In the genomic region with DNA sequence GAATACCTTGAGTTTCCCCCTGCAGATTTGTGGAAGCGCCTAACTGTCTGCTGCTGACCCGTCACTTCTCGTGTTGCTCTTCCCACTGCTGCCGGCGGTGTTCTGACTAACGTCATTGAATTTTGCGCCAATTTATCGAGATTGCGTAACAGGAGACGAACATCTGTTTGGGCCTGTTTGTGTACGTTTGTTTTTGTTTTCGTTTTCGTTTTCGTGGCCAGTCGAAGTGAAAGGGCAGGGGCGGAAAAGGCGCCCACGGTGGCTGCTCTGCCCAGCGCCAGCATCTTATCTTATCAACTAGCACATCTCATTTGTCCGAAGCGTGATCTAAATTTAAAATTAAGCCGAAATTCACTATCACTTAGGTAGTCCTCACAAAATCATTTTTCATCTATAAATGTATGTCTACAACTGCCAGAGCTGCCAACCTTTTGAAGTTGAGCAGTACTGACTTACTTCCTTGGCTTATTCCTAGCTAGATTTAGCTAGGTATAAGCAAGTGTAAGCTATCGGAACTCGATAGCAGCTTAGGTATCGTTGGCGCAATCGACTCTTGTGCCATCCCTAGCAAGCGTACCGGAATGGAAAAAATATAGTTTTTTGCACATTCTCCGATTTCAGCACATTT, we compare ENCODE assay signal across 6 fruit fly cellular contexts.
TF ChIP-seq lines count a peak whose summit lies in the region.

TSS of gene Ctr9 (plus strand) at position 220 of the 628 bp plus-strand sequence.
TSS of gene Nt5a (minus strand) at position 414 of the 628 bp plus-strand sequence.

- TF ChIP-seq CTCF in S2 (optimal IDR thresholded peaks at IDR 0.05; lab: Kevin White, UChicago), result peak; percentile 31 to 47
- no peak for TF ChIP-seq CTCF in whole organism, embryonic (GFP tag; optimal IDR thresholded peaks at IDR 0.05; lab: Kevin White, UChicago)

TF ChIP-seq in whole organism, adult, 20 proteins besides CTCF, POLR2A, EP300 and RAD21 (continues in another document):
- peak; percentile 70 for TF ChIP-seq CG7101 (tag; optimal IDR thresholded peaks at IDR 0.05; lab: Kevin White, UChicago)
- TF ChIP-seq CG11617 (GFP tag; optimal IDR thresholded peaks at IDR 0.05; lab: Kevin White, UChicago), result peak; percentile 60
- no peak for TF ChIP-seq toe (GFP tag; optimal IDR thresholded peaks at IDR 0.05; lab: Kevin White, UChicago)
- no peak for TF ChIP-seq cnc (optimal IDR thresholded peaks at IDR 0.05; lab: Kevin White, UChicago)
- peak; percentile 78 for TF ChIP-seq Mnt (GFP tag; optimal IDR thresholded peaks at IDR 0.05; lab: Kevin White, UChicago)
- peak; percentile 75 for TF ChIP-seq Crg-1 (GFP tag; optimal IDR thresholded peaks at IDR 0.05; lab: Kevin White, UChicago)
- peak; percentile 12 for TF ChIP-seq pad (GFP tag; optimal IDR thresholded peaks at IDR 0.05; lab: Kevin White, UChicago)
- peak; percentile 78 for TF ChIP-seq CG14711 (tag; optimal IDR thresholded peaks at IDR 0.05; lab: Kevin White, UChicago)
- no peak for TF ChIP-seq kay (GFP tag; lab: Kevin White, UChicago; ENCODE audit: borderline replicate concordance)
- peak; percentile 59 for TF ChIP-seq bab1 (GFP tag; optimal IDR thresholded peaks at IDR 0.05; lab: Kevin White, UChicago)
- TF ChIP-seq CG5204 (GFP tag; optimal IDR thresholded peaks at IDR 0.05; lab: Kevin White, UChicago), result no peak
- peak; percentile 13 for TF ChIP-seq CG33017 (tag; optimal IDR thresholded peaks at IDR 0.05; lab: Kevin White, UChicago)
- TF ChIP-seq CG1620 (GFP tag; optimal IDR thresholded peaks at IDR 0.05; lab: Kevin White, UChicago), result peak; percentile 86
- peak; percentile 5 for TF ChIP-seq CG7045 (GFP tag; optimal IDR thresholded peaks at IDR 0.05; lab: Kevin White, UChicago)
- TF ChIP-seq CG12768 (GFP tag; optimal IDR thresholded peaks at IDR 0.05; lab: Kevin White, UChicago), result peak; percentile 37
- TF ChIP-seq tj (GFP tag; optimal IDR thresholded peaks at IDR 0.05; lab: Kevin White, UChicago), result peak; percentile 57

TF ChIP-seq in whole organism, embryonic, 481 proteins besides CTCF, POLR2A, EP300 and RAD21 (continues in another document):
- TF ChIP-seq kay (GFP tag; optimal IDR thresholded peaks at IDR 0.05; lab: Kevin White, UChicago) (peak; percentile 36), CG31388 (GFP tag; optimal IDR thresholded peaks at IDR 0.05; lab: Kevin White, UChicago) (no peak), CG9876 (GFP tag; optimal IDR thresholded peaks at IDR 0.05; lab: Kevin White, UChicago) (peak; percentile 44), CG14050 (GFP tag; IDR thresholded peaks at IDR 0.05; lab: Robert Waterston, UW) (no peak), en (GFP tag; optimal IDR thresholded peaks at IDR 0.05; lab: Kevin White, UChicago) (peak; percentile 14), grn (GFP tag; optimal IDR thresholded peaks at IDR 0.05; lab: Kevin White, UChicago) (peak; percentile 41), Elba2 (GFP tag; optimal IDR thresholded peaks at IDR 0.05; lab: Kevin White, UChicago) (no peak), NFAT (GFP tag; IDR thresholded peaks at IDR 0.05; lab: Robert Waterston, UW) (peak; percentile 88), CG3726 (GFP tag; IDR thresholded peaks at IDR 0.05; lab: Robert Waterston, UW) (no peak), ato (GFP tag; IDR thresholded peaks at IDR 0.05; lab: Robert Waterston, UW; ENCODE audit: partially characterized antibody) (peak; percentile 66), caup (GFP tag; optimal IDR thresholded peaks at IDR 0.05; lab: Kevin White, UChicago; ENCODE audit: severe bottlenecking) (peak; percentile 63), CG11695 (GFP tag; IDR thresholded peaks at IDR 0.05; lab: Robert Waterston, UW) (no peak), Neu2 (GFP tag; optimal IDR thresholded peaks at IDR 0.05; lab: Kevin White, UChicago; ENCODE audit: borderline replicate concordance) (no peak), CG14860 (GFP tag; IDR thresholded peaks at IDR 0.05; lab: Robert Waterston, UW; ENCODE audit: partially characterized antibody) (peak; percentile 68), CG10431 (GFP tag; optimal IDR thresholded peaks at IDR 0.05; lab: Kevin White, UChicago) (no peak), Gug (GFP tag; IDR thresholded peaks at IDR 0.05; lab: Robert Waterston, UW) (peak; percentile 41; the same call in 1 of the 4 replicates)

TF ChIP-seq in whole organism, prepupa, 60 proteins besides CTCF, POLR2A, EP300 and RAD21 (continues in another document):
- no peak for TF ChIP-seq dsx (GFP tag; optimal IDR thresholded peaks at IDR 0.05; lab: Kevin White, UChicago; ENCODE audit: poor library complexity, severe bottlenecking)
- no peak for TF ChIP-seq Smox (GFP tag; optimal IDR thresholded peaks at IDR 0.05; lab: Kevin White, UChicago)
- peak; percentile 50 for TF ChIP-seq CG3032 (tag; optimal IDR thresholded peaks at IDR 0.05; lab: Kevin White, UChicago)
- no peak for TF ChIP-seq Eip93F (GFP tag; optimal IDR thresholded peaks at IDR 0.05; lab: Kevin White, UChicago)
- TF ChIP-seq CG8319 (GFP tag; optimal IDR thresholded peaks at IDR 0.05; lab: Kevin White, UChicago), result no peak
- TF ChIP-seq CG6163 (GFP tag; IDR thresholded peaks at IDR 0.05; lab: Robert Waterston, UW), result 0 out of 3 replicates have a peak, but pooled peaks have one; percentile 32
- no peak for TF ChIP-seq pdm3 (GFP tag; optimal IDR thresholded peaks at IDR 0.05; lab: Kevin White, UChicago)
- no peak for TF ChIP-seq Eip75B (GFP tag; optimal IDR thresholded peaks at IDR 0.05; lab: Kevin White, UChicago)
- TF ChIP-seq Hr39 (GFP tag; optimal IDR thresholded peaks at IDR 0.05; lab: Kevin White, UChicago), result no peak
- TF ChIP-seq Blimp-1 (GFP tag; optimal IDR thresholded peaks at IDR 0.05; lab: Kevin White, UChicago), result peak; percentile 68
- TF ChIP-seq CG8119 (GFP tag; IDR thresholded peaks at IDR 0.05; lab: Robert Waterston, UW), result no peak
- peak; percentile 56 for TF ChIP-seq esn (GFP tag; optimal IDR thresholded peaks at IDR 0.05; lab: Kevin White, UChicago)
- no peak for TF ChIP-seq CG11762 (GFP tag; optimal IDR thresholded peaks at IDR 0.05; lab: Kevin White, UChicago; ENCODE audit: insufficient read depth)
- no peak for TF ChIP-seq fd85E (GFP tag; optimal IDR thresholded peaks at IDR 0.05; lab: Kevin White, UChicago)
- peak; percentile 100 for TF ChIP-seq vri (GFP tag; optimal IDR thresholded peaks at IDR 0.05; lab: Kevin White, UChicago)
- TF ChIP-seq svp (GFP tag; lab: Kevin White, UChicago), result peak; percentile 42
- no peak for TF ChIP-seq CG6808 (GFP tag; optimal IDR thresholded peaks at IDR 0.05; lab: Kevin White, UChicago)

TF ChIP-seq in whole organism, pupa, 21 proteins besides CTCF, POLR2A, EP300 and RAD21:
- TF ChIP-seq CG15710 (tag; optimal IDR thresholded peaks at IDR 0.05; lab: Kevin White, UChicago) (peak; percentile 23), CG4496 (GFP tag; IDR thresholded peaks at IDR 0.05; lab: Robert Waterston, UW) (peak; percentile 9; the same call in 1 of the 3 replicates), CG32121 (GFP tag; IDR thresholded peaks at IDR 0.05; lab: Robert Waterston, UW) (peak; percentile 13; the same call in 1 of the 2 replicates), fd96Ca (GFP tag; IDR thresholded peaks at IDR 0.05; lab: Robert Waterston, UW) (peak; percentile 49; the same call in 1 of the 3 replicates), CG10348 (GFP tag; IDR thresholded peaks at IDR 0.05; lab: Robert Waterston, UW) (no peak), CG17806 (tag; optimal IDR thresholded peaks at IDR 0.05; lab: Kevin White, UChicago) (no peak), Pif1A (GFP tag; optimal IDR thresholded peaks at IDR 0.05; lab: Kevin White, UChicago) (no peak), Ets98B (GFP tag; IDR thresholded peaks at IDR 0.05; lab: Robert Waterston, UW) (peak; percentile 41), EcR (GFP tag; optimal IDR thresholded peaks at IDR 0.05; lab: Kevin White, UChicago) (peak; percentile 25), CG8159 (tag; optimal IDR thresholded peaks at IDR 0.05; lab: Kevin White, UChicago) (no peak)
TF ChIP-seq in whole organism, pupa: peak in this region for 6.

TF ChIP-seq in whole organism, wandering third instar larva, 38 proteins besides CTCF, POLR2A, EP300 and RAD21:
- TF ChIP-seq psq (GFP tag; optimal IDR thresholded peaks at IDR 0.05; lab: Kevin White, UChicago) (peak; percentile 75), dsf (GFP tag; optimal IDR thresholded peaks at IDR 0.05; lab: Kevin White, UChicago; ENCODE audit: borderline replicate concordance) (no peak), foxo (GFP tag; optimal IDR thresholded peaks at IDR 0.05; lab: Kevin White, UChicago) (peak in 1 of 2 experiments; percentile 69), Vsx2 (GFP tag; optimal IDR thresholded peaks at IDR 0.05; lab: Kevin White, UChicago; ENCODE audit: partially characterized antibody) (no peak), Hr83 (GFP tag; optimal IDR thresholded peaks at IDR 0.05; lab: Kevin White, UChicago; ENCODE audit: poor library complexity, severe bottlenecking) (peak; percentile 89), Jra (GFP tag; optimal IDR thresholded peaks at IDR 0.05; lab: Kevin White, UChicago) (no peak), CG9705 (GFP tag; optimal IDR thresholded peaks at IDR 0.05; lab: Kevin White, UChicago) (peak; percentile 38), CG32264 (GFP tag; optimal IDR thresholded peaks at IDR 0.05; lab: Kevin White, UChicago) (no peak), sv (GFP tag; optimal IDR thresholded peaks at IDR 0.05; lab: Kevin White, UChicago) (no peak), HLH106 (tag; optimal IDR thresholded peaks at IDR 0.05; lab: Kevin White, UChicago) (peak; percentile 55), Myc (optimal IDR thresholded peaks at IDR 0.05; lab: Kevin White, UChicago) (peak; percentile 90), brk (GFP tag; optimal IDR thresholded peaks at IDR 0.05; lab: Kevin White, UChicago) (no peak), Hr78 (GFP tag; optimal IDR thresholded peaks at IDR 0.05; lab: Kevin White, UChicago) (no peak), br (GFP tag; optimal IDR thresholded peaks at IDR 0.05; lab: Kevin White, UChicago) (no peak), ey (GFP tag; optimal IDR thresholded peaks at IDR 0.05; lab: Kevin White, UChicago) (peak; percentile 58), Sp1 (GFP tag; optimal IDR thresholded peaks at IDR 0.05; lab: Kevin White, UChicago) (peak; percentile 44), Rel (GFP tag; optimal IDR thresholded peaks at IDR 0.05; lab: Kevin White, UChicago) (no peak), Rel (tag; optimal IDR thresholded peaks at IDR 0.05; lab: Kevin White, UChicago) (peak; percentile 66), OdsH (GFP tag; optimal IDR thresholded peaks at IDR 0.05; lab: Kevin White, UChicago) (peak; percentile 56), rgr (GFP tag; optimal IDR thresholded peaks at IDR 0.05; lab: Kevin White, UChicago) (peak; percentile 64)
